Comparison of ENCODE assay signal across 6 worm cellular contexts in genomic region chrV:12038317-12038716, ce11.
TF ChIP-seq lines count a peak whose summit lies in the region.

No protein-coding gene starts in this region.

TF ChIP-seq in whole organism, L1 larva, 84 proteins besides CTCF, POLR2A, EP300 and RAD21:
- TF ChIP-seq hpl-2 (GFP tag; optimal IDR thresholded peaks at IDR 0.05; lab: Kevin White, UChicago) (no peak), nhr-71 (tag; optimal IDR thresholded peaks at IDR 0.05; lab: Kevin White, UChicago) (no peak), snpc-4 (tag; optimal IDR thresholded peaks at IDR 0.05; lab: Kevin White, UChicago) (no peak), ceh-63 (GFP tag; optimal IDR thresholded peaks at IDR 0.05; lab: Kevin White, UChicago) (no peak), lin-14 (GFP tag; optimal IDR thresholded peaks at IDR 0.05; lab: Kevin White, UChicago) (peak; percentile 48), vab-15 (tag; optimal IDR thresholded peaks at IDR 0.05; lab: Kevin White, UChicago) (no peak), isw-1 (GFP tag; IDR thresholded peaks at IDR 0.05; lab: Robert Waterston, UW) (peak; percentile 13; the same call in 1 of the 2 replicates), unc-86 (tag; optimal IDR thresholded peaks at IDR 0.05; lab: Kevin White, UChicago) (peak; percentile 48), hlh-17 (GFP tag; optimal IDR thresholded peaks at IDR 0.05; lab: Kevin White, UChicago; ENCODE audit: borderline replicate concordance) (no peak), lin-13 (GFP tag; optimal IDR thresholded peaks at IDR 0.05; lab: Kevin White, UChicago) (no peak)

TF ChIP-seq in whole organism, L2 larva, 48 proteins besides CTCF, POLR2A, EP300 and RAD21:
- TF ChIP-seq mdl-1 (tag; optimal IDR thresholded peaks at IDR 0.05; lab: Kevin White, UChicago) = no peak
- no peak for TF ChIP-seq ztf-4 (tag; optimal IDR thresholded peaks at IDR 0.05; lab: Kevin White, UChicago)
- TF ChIP-seq unc-62 (GFP tag; optimal IDR thresholded peaks at IDR 0.05; lab: Kevin White, UChicago) = no peak
- no peak for TF ChIP-seq ceh-82 (tag; optimal IDR thresholded peaks at IDR 0.05; lab: Kevin White, UChicago)
- TF ChIP-seq nhr-11 (tag; optimal IDR thresholded peaks at IDR 0.05; lab: Kevin White, UChicago) = no peak
- peak; percentile 2 for TF ChIP-seq Y55F3AM.14 (GFP tag; optimal IDR thresholded peaks at IDR 0.05; lab: Kevin White, UChicago)
- no peak for TF ChIP-seq aly-2 (tag; optimal IDR thresholded peaks at IDR 0.05; lab: Kevin White, UChicago)
- TF ChIP-seq crh-2 (tag; optimal IDR thresholded peaks at IDR 0.05; lab: Kevin White, UChicago) = no peak
- TF ChIP-seq nhr-129 (tag; optimal IDR thresholded peaks at IDR 0.05; lab: Kevin White, UChicago) = peak; percentile 11
- TF ChIP-seq lin-11 (tag; optimal IDR thresholded peaks at IDR 0.05; lab: Kevin White, UChicago) = no peak
- no peak for TF ChIP-seq F13H6.1 (tag; optimal IDR thresholded peaks at IDR 0.05; lab: Kevin White, UChicago)
- peak; percentile 59 for TF ChIP-seq unc-55 (GFP tag; optimal IDR thresholded peaks at IDR 0.05; lab: Kevin White, UChicago)

TF ChIP-seq in whole organism, L3 larva, 47 proteins besides CTCF, POLR2A, EP300 and RAD21:
- TF ChIP-seq lsy-12 (tag; optimal IDR thresholded peaks at IDR 0.05; lab: Kevin White, UChicago) = peak; percentile 34
- TF ChIP-seq elt-3 (tag; optimal IDR thresholded peaks at IDR 0.05; lab: Kevin White, UChicago) = no peak
- TF ChIP-seq nfya-1 (tag; optimal IDR thresholded peaks at IDR 0.05; lab: Kevin White, UChicago; ENCODE audit: insufficient read depth) = peak; percentile 29
- TF ChIP-seq lin-15B (tag; optimal IDR thresholded peaks at IDR 0.05; lab: Kevin White, UChicago) = peak; percentile 15
- no peak for TF ChIP-seq nhr-23 (tag; optimal IDR thresholded peaks at IDR 0.05; lab: Kevin White, UChicago)
- no peak for TF ChIP-seq nhr-12 (tag; optimal IDR thresholded peaks at IDR 0.05; lab: Kevin White, UChicago)
- peak; percentile 1 for TF ChIP-seq snpc-4 (tag; optimal IDR thresholded peaks at IDR 0.05; lab: Kevin White, UChicago)

TF ChIP-seq in whole organism, L4 larva, 104 proteins besides CTCF, POLR2A, EP300 and RAD21:
- no peak for TF ChIP-seq gei-8 (GFP tag; optimal IDR thresholded peaks at IDR 0.05; lab: Kevin White, UChicago)
- TF ChIP-seq jun-1 (tag; optimal IDR thresholded peaks at IDR 0.05; lab: Kevin White, UChicago) = no peak
- TF ChIP-seq aha-1 (tag; lab: Kevin White, UChicago) = peak; percentile 63
- no peak for TF ChIP-seq nhr-237 (tag; optimal IDR thresholded peaks at IDR 0.05; lab: Kevin White, UChicago)
- TF ChIP-seq lin-38 (GFP tag; IDR thresholded peaks at IDR 0.05; lab: Robert Waterston, UW) = no peak
- TF ChIP-seq attf-4 (tag; optimal IDR thresholded peaks at IDR 0.05; lab: Kevin White, UChicago) = no peak
- TF ChIP-seq F10B5.3 (tag; optimal IDR thresholded peaks at IDR 0.05; lab: Kevin White, UChicago) = no peak
- TF ChIP-seq F49E8.2 (tag; optimal IDR thresholded peaks at IDR 0.05; lab: Kevin White, UChicago; ENCODE audit: borderline replicate concordance) = no peak
- peak; percentile 33 for TF ChIP-seq mes-2 (tag; optimal IDR thresholded peaks at IDR 0.05; lab: Kevin White, UChicago; ENCODE audit: poor library complexity, severe bottlenecking)
- TF ChIP-seq lsy-2 (tag; optimal IDR thresholded peaks at IDR 0.05; lab: Kevin White, UChicago) = peak in 1 of 2 experiments; percentile 20

TF ChIP-seq in whole organism, late embryonic, 69 proteins besides CTCF, POLR2A, EP300 and RAD21:
- TF ChIP-seq sox-2 (GFP tag; IDR thresholded peaks at IDR 0.05; lab: Robert Waterston, UW) (peak; percentile 4; the same call in 1 of the 2 replicates), fkh-10 (GFP tag; optimal IDR thresholded peaks at IDR 0.05; lab: Kevin White, UChicago) (no peak)

TF ChIP-seq in whole organism, mixed stage, embryonic, 35 proteins besides CTCF, POLR2A, EP300 and RAD21:
- no peak for TF ChIP-seq elt-3 (tag; optimal IDR thresholded peaks at IDR 0.05; lab: Kevin White, UChicago)
- TF ChIP-seq ceh-83 (GFP tag; optimal IDR thresholded peaks at IDR 0.05; lab: Kevin White, UChicago) = peak; percentile 76
- TF ChIP-seq sem-2 (GFP tag; optimal IDR thresholded peaks at IDR 0.05; lab: Kevin White, UChicago) = peak; percentile 10

Comparison
In these comparisons a context has a peak if more than half of its experiments do, and no peak if none do; other contexts are left out.
1. Of the 29 proteins assayed by ChIP-seq in both whole organism, L4 larva and whole organism, L1 larva: peak only in whole organism, L4 larva: aha-1; only in whole organism, L1 larva: none; in both: none; in neither: 27; mixed calls (peak in some experiments, not most) for 1.